Fruit fly (Drosophila melanogaster) whole organism, embryonic: ENCODE data around the gene Cand1.

Experiments
- Antp ChIP-seq: fragments of 200-800 bp; sonication (Bioruptor generic); optimal IDR thresholded peaks from 3 replicates; lab custom pipeline; 2016; ENCODE audit warnings: missing biosample characterization, missing genetic modification characterization
- CG12769 ChIP-seq: fragments of 200-800 bp; sonication (Bioruptor generic); optimal IDR thresholded peaks from 2 replicates; lab custom pipeline; 2019; ENCODE audit warnings: missing biosample characterization, mild to moderate bottlenecking, missing genetic modification characterization, moderate library complexity
- CG13624 ChIP-seq: fragments of 200-800 bp; sonication (Bioruptor generic); optimal IDR thresholded peaks from 2 replicates; lab custom pipeline; 2016; ENCODE audit warnings: missing biosample characterization, missing genetic modification characterization
- CG14710 ChIP-seq: fragments of 200-800 bp; sonication (Bioruptor generic); optimal IDR thresholded peaks from 3 replicates; lab custom pipeline; 2019; ENCODE audit warnings: missing biosample characterization, mild to moderate bottlenecking, missing genetic modification characterization, moderate library complexity
- CG18476 ChIP-seq: fragments of 200-800 bp; sonication (Bioruptor generic); optimal IDR thresholded peaks from 2 replicates; lab custom pipeline; 2016; ENCODE audit warnings: missing biosample characterization, mild to moderate bottlenecking, missing genetic modification characterization
- CG18619 ChIP-seq: fragments of 200-800 bp; sonication (Bioruptor generic); optimal IDR thresholded peaks from 3 replicates; lab custom pipeline; 2017; ENCODE audit warnings: missing biosample characterization, mild to moderate bottlenecking, missing genetic modification characterization
- CG2202 ChIP-seq: fragments of 200-800 bp; sonication (Bioruptor generic); optimal IDR thresholded peaks from 2 replicates; lab custom pipeline; 2018; ENCODE audit warnings: missing biosample characterization, mild to moderate bottlenecking, missing genetic modification characterization
- CG30020 ChIP-seq: fragments of 200-800 bp; optimal IDR thresholded peaks from 2 replicates; lab custom pipeline; 2019; ENCODE audit warnings: missing biosample characterization, mild to moderate bottlenecking, missing genetic modification characterization, moderate library complexity
- CG32767 ChIP-seq: fragments of 200-800 bp; sonication (Bioruptor generic); IDR thresholded peaks from 2 replicates; pipeline ENCODE4 v1.3.6; 2022; ENCODE audit warnings: missing biosample characterization, missing genetic modification characterization
- CG3281 ChIP-seq: fragments of 200-800 bp; sonication (Bioruptor generic); optimal IDR thresholded peaks from 3 replicates; lab custom pipeline; 2017; ENCODE audit warnings: missing biosample characterization, mild to moderate bottlenecking, missing genetic modification characterization
- CG3838 ChIP-seq: fragments of 200-800 bp; sonication (Bioruptor generic); optimal IDR thresholded peaks from 3 replicates; lab custom pipeline; 2016; ENCODE audit warnings: missing biosample characterization, missing genetic modification characterization
- CG4424 ChIP-seq: fragments of 200-800 bp; sonication (Bioruptor generic); optimal IDR thresholded peaks from 3 replicates; lab custom pipeline; 2016; ENCODE audit warnings: missing biosample characterization, missing genetic modification characterization
- CG6175 ChIP-seq: fragments of 200-800 bp; sonication (Bioruptor generic); IDR thresholded peaks from 3 replicates; pipeline ENCODE4 v1.3.6; 2022; ENCODE audit warnings: missing biosample characterization, missing genetic modification characterization
- CG6689 ChIP-seq: fragments of 200-800 bp; sonication (Bioruptor generic); IDR thresholded peaks from 2 replicates; pipeline ENCODE4 v1.3.6; 2022; ENCODE audit warnings: missing biosample characterization, missing genetic modification characterization
- CG7786 ChIP-seq: fragments of 200-800 bp; sonication (Bioruptor generic); optimal IDR thresholded peaks from 2 replicates; lab custom pipeline; 2016; ENCODE audit warnings: missing biosample characterization, missing genetic modification characterization
- CG7963 ChIP-seq: fragments of 200-800 bp; sonication (Bioruptor generic); IDR thresholded peaks from 3 replicates; pipeline ENCODE4 v1.3.6; 2022; ENCODE audit warnings: missing biosample characterization, missing genetic modification characterization; ENCODE audit not compliant: partially characterized antibody
- CG8924 ChIP-seq: fragments of 200-800 bp; optimal IDR thresholded peaks from 3 replicates; lab custom pipeline; 2019; ENCODE audit warnings: missing biosample characterization, mild to moderate bottlenecking, missing genetic modification characterization, moderate library complexity
- D19A ChIP-seq: fragments of 200-800 bp; optimal IDR thresholded peaks from 3 replicates; lab custom pipeline; 2019; ENCODE audit warnings: missing biosample characterization, mild to moderate bottlenecking, missing genetic modification characterization, moderate library complexity
- Fer1 ChIP-seq: fragments of 200-800 bp; sonication (Bioruptor generic); optimal IDR thresholded peaks from 2 replicates; lab custom pipeline; 2017; ENCODE audit warnings: missing biosample characterization, mild to moderate bottlenecking, missing genetic modification characterization
- Fer3 ChIP-seq: fragments of 200-800 bp; sonication (Bioruptor generic); optimal IDR thresholded peaks from 2 replicates; lab custom pipeline; 2018; ENCODE audit warnings: missing biosample characterization, mild to moderate bottlenecking, missing genetic modification characterization, moderate library complexity
- Gsc ChIP-seq: fragments of 200-800 bp; sonication (Bioruptor generic); IDR thresholded peaks from 2 replicates; pipeline ENCODE4 v1.3.6; 2022; ENCODE audit warnings: missing biosample characterization, missing genetic modification characterization
- Gug ChIP-seq: fragments of 200-800 bp; sonication (Bioruptor generic); IDR thresholded peaks from 4 replicates; pipeline ENCODE4 v1.3.6; 2022; ENCODE audit warnings: missing biosample characterization, missing genetic modification characterization
- HmgZ ChIP-seq: fragments of 200-800 bp; sonication (Bioruptor generic); optimal IDR thresholded peaks from 2 replicates; lab custom pipeline; 2018; ENCODE audit warnings: missing biosample characterization, mild to moderate bottlenecking, missing genetic modification characterization
- Hmr ChIP-seq: fragments of 200-800 bp; sonication (Bioruptor generic); optimal IDR thresholded peaks from 3 replicates; lab custom pipeline; 2017; ENCODE audit warnings: mild to moderate bottlenecking, missing biosample characterization, missing genetic modification reagents, missing genetic modification characterization
- Hr51 ChIP-seq, 2 experiments: fragments of 200-800 bp; sonication (Bioruptor generic); optimal IDR thresholded peaks; 2 replicates in 1 of 2; 3 replicates in 1 of 2; lab custom pipeline; 2016 to 2018; ENCODE audit warnings: missing biosample characterization in 2 of 2, missing genetic modification characterization in 2 of 2, mild to moderate bottlenecking in 1 of 2, moderate library complexity in 1 of 2
- MBD-R2 ChIP-seq: fragments of 200-800 bp; sonication (Bioruptor generic); IDR thresholded peaks from 2 replicates; pipeline ENCODE4 v1.3.6; 2022; ENCODE audit warnings: missing biosample characterization, missing genetic modification characterization
- Poxn ChIP-seq: fragments of 200-800 bp; sonication (Bioruptor generic); IDR thresholded peaks from 2 replicates; pipeline ENCODE4 v1.3.6; 2022; ENCODE audit warnings: missing biosample characterization, missing genetic modification characterization
- Rfx ChIP-seq: fragments of 200-800 bp; sonication (Bioruptor generic); IDR thresholded peaks from 2 replicates; pipeline ENCODE4 v1.3.6; 2022; ENCODE audit warnings: missing biosample characterization, missing genetic modification characterization
- Sry-δ ChIP-seq: fragments of 200-800 bp; sonication (Bioruptor generic); optimal IDR thresholded peaks from 2 replicates; lab custom pipeline; 2016; ENCODE audit warnings: missing biosample characterization, missing genetic modification characterization
- ap ChIP-seq: fragments of 200-800 bp; sonication (Bioruptor generic); IDR thresholded peaks from 2 replicates; pipeline ENCODE4 v1.3.6; 2022; ENCODE audit warnings: missing biosample characterization, missing genetic modification characterization
- ara ChIP-seq: fragments of 200-800 bp; sonication (Bioruptor generic); IDR thresholded peaks from 2 replicates; pipeline ENCODE4 v1.3.6; 2022; ENCODE audit warnings: missing biosample characterization, missing genetic modification characterization
- ash1 ChIP-seq: fragments of 200-800 bp; sonication (Bioruptor generic); optimal IDR thresholded peaks from 2 replicates; lab custom pipeline; 2018; ENCODE audit warnings: missing biosample characterization, mild to moderate bottlenecking, missing genetic modification characterization
- bcd ChIP-seq: fragments of 200-800 bp; sonication (Bioruptor generic); optimal IDR thresholded peaks from 2 replicates; lab custom pipeline; 2017; ENCODE audit warnings: missing biosample characterization, mild to moderate bottlenecking, missing genetic modification characterization
- btn ChIP-seq: fragments of 200-800 bp; sonication (Bioruptor generic); optimal IDR thresholded peaks from 2 replicates; lab custom pipeline; 2016; ENCODE audit warnings: missing biosample characterization, missing genetic modification characterization
- cas ChIP-seq: fragments of 200-800 bp; sonication (Bioruptor generic); IDR thresholded peaks from 2 replicates; pipeline ENCODE4 v1.3.6; 2022; ENCODE audit warnings: missing biosample characterization, missing genetic modification characterization
- dpn ChIP-seq, 2 experiments: fragments of 200-800 bp; sonication (Bioruptor generic); optimal IDR thresholded peaks; 3 replicates each; lab custom pipeline; 2016; ENCODE audit warnings: missing biosample characterization in 2 of 2, missing genetic modification characterization in 2 of 2
- dysf ChIP-seq: fragments of 200-800 bp; sonication (Bioruptor generic); IDR thresholded peaks from 3 replicates; pipeline ENCODE4 v1.3.6; 2022; ENCODE audit warnings: missing biosample characterization, missing genetic modification characterization
- fru ChIP-seq: fragments of >200 bp; optimal IDR thresholded peaks from 2 replicates; lab custom pipeline; 2017
- gcm2 ChIP-seq: fragments of 200-800 bp; sonication (Bioruptor generic); optimal IDR thresholded peaks from 2 replicates; lab custom pipeline; 2016; ENCODE audit warnings: missing biosample characterization, missing genetic modification characterization
- grn ChIP-seq: fragments of 200-800 bp; sonication (Bioruptor generic); optimal IDR thresholded peaks from 3 replicates; lab custom pipeline; 2017; ENCODE audit warnings: missing biosample characterization, missing genetic modification characterization
- knrl ChIP-seq: fragments of 200-800 bp; sonication (Bioruptor generic); IDR thresholded peaks from 3 replicates; pipeline ENCODE4 v1.3.6; 2022; ENCODE audit warnings: missing biosample characterization, missing genetic modification characterization; ENCODE audit not compliant: partially characterized antibody
- lbe ChIP-seq: fragments of 200-800 bp; sonication (Bioruptor generic); optimal IDR thresholded peaks from 2 replicates; lab custom pipeline; 2016; ENCODE audit warnings: missing biosample characterization, mild to moderate bottlenecking, missing genetic modification characterization
- mirr ChIP-seq: fragments of 200-800 bp; sonication (Bioruptor generic); optimal IDR thresholded peaks from 3 replicates; lab custom pipeline; 2018; ENCODE audit warnings: missing biosample characterization, mild to moderate bottlenecking, missing genetic modification characterization
- pb ChIP-seq: fragments of 200-800 bp; sonication (Bioruptor generic); optimal IDR thresholded peaks from 3 replicates; lab custom pipeline; 2016; ENCODE audit warnings: missing biosample characterization, missing genetic modification characterization
- pzg ChIP-seq: fragments of 200-800 bp; sonication (Bioruptor generic); optimal IDR thresholded peaks from 3 replicates; lab custom pipeline; 2018; ENCODE audit warnings: missing biosample characterization, mild to moderate bottlenecking, missing genetic modification characterization, moderate library complexity
- sens ChIP-seq: fragments of 200-800 bp; sonication (Bioruptor generic); peaks from one replicate; lab custom pipeline; 2016; ENCODE audit warnings: missing biosample characterization, missing genetic modification characterization
- sens-2 ChIP-seq: fragments of 200-800 bp; sonication (Bioruptor generic); IDR thresholded peaks from 2 replicates; pipeline ENCODE4 v1.3.6; 2022; ENCODE audit warnings: missing biosample characterization, missing genetic modification characterization
- slp2 ChIP-seq: fragments of 200-800 bp; sonication (Bioruptor generic); optimal IDR thresholded peaks from 2 replicates; lab custom pipeline; 2016; ENCODE audit warnings: missing biosample characterization, missing genetic modification characterization
- sob ChIP-seq: fragments of 200-800 bp; sonication (Bioruptor generic); IDR thresholded peaks from 2 replicates; pipeline ENCODE4 v1.3.6; 2022; ENCODE audit warnings: missing biosample characterization, missing genetic modification characterization
- stc ChIP-seq: fragments of 200-800 bp; sonication (Bioruptor generic); IDR thresholded peaks from 2 replicates; pipeline ENCODE4 v1.3.6; 2022; ENCODE audit warnings: missing biosample characterization, missing genetic modification characterization
- tin ChIP-seq: fragments of 200-800 bp; sonication (Bioruptor generic); optimal IDR thresholded peaks from 3 replicates; lab custom pipeline; 2016; ENCODE audit warnings: missing biosample characterization, missing genetic modification characterization
- trh ChIP-seq: fragments of 200-800 bp; sonication (Bioruptor generic); optimal IDR thresholded peaks from 2 replicates; lab custom pipeline; 2016; ENCODE audit warnings: missing biosample characterization, missing genetic modification characterization

Gene Cand1

DNA sequence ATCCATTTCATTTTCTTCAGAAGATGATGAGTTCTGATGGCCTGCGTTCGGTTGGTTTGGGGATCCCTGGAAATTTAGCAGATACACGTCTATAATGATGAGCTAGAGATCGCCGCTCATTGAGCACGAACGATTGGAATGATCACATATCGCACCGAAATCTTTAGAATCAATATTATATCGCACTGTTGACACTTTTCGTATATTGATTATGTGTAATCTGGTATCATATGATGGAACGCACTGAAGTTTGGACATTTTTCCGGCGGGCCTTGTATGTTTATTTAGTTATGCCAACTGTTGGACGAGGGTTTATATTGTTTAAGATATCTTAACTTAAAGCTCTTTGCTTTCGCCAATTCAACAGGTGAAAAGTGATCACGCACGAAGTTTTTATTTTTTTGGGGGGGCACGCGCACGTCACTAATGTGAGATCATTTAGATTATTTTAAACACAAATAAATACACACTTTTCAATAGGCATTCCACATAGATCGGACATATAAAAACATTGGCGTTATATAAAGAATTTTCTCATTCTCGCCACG, 41.4 kb downstream of the Cand1 start (continued):
- peak; percentile 40 for TF ChIP-seq grn (GFP tag; lab: Kevin White, UChicago)
- no peak for TF ChIP-seq CG30020
- TF ChIP-seq bcd, result no peak
- no peak for TF ChIP-seq Poxn (GFP tag; lab: Robert Waterston, UW)
- peak; percentile 6 to 28 for TF ChIP-seq dpn (GFP tag; optimal IDR thresholded peaks at IDR 0.05; lab: Kevin White, UChicago)
- no peak for TF ChIP-seq CG18619 (GFP tag; lab: Kevin White, UChicago)
- TF ChIP-seq ash1 (GFP tag; lab: Kevin White, UChicago), result no peak
- TF ChIP-seq ara (GFP tag; lab: Robert Waterston, UW), result no peak; the same call in 1 of the 2 replicates
- TF ChIP-seq Antp (GFP tag; lab: Kevin White, UChicago), result peak; percentile 18
- TF ChIP-seq pzg, result no peak
- no peak for TF ChIP-seq lbe (GFP tag; lab: Kevin White, UChicago)
- peak; percentile 7 for TF ChIP-seq CG14710 (tag; lab: Kevin White, UChicago)
- TF ChIP-seq CG8924, result no peak
- TF ChIP-seq Gug (GFP tag; lab: Robert Waterston, UW), result peak; percentile 17; the same call in 1 of the 4 replicates
- no peak for TF ChIP-seq MBD-R2 (GFP tag; lab: Robert Waterston, UW)
- peak; percentile 14 for TF ChIP-seq tin (GFP tag; lab: Kevin White, UChicago)
- no peak for TF ChIP-seq sens-2 (GFP tag; lab: Robert Waterston, UW)
- TF ChIP-seq sens (GFP tag; lab: Kevin White, UChicago), result peak; percentile 57
- peak; percentile 76 for TF ChIP-seq Sry-δ (GFP tag; lab: Kevin White, UChicago)
- no peak for TF ChIP-seq Hmr (GFP tag; lab: Kevin White, UChicago)
- TF ChIP-seq gcm2 (GFP tag; lab: Kevin White, UChicago), result no peak
- TF ChIP-seq CG6175, result no peak
- no peak for TF ChIP-seq CG12769 (tag; lab: Kevin White, UChicago)
- peak; percentile 21 for TF ChIP-seq CG13624
- TF ChIP-seq CG32767 (GFP tag; lab: Robert Waterston, UW), result no peak
- TF ChIP-seq Hr51 (GFP tag; optimal IDR thresholded peaks at IDR 0.05; lab: Kevin White, UChicago), result no peak
- no peak for TF ChIP-seq CG2202 (tag; lab: Kevin White, UChicago)
- TF ChIP-seq Gsc (GFP tag; lab: Robert Waterston, UW), result no peak
- peak; percentile 33; the same call in 1 of the 2 replicates for TF ChIP-seq sob (GFP tag; lab: Robert Waterston, UW)
- TF ChIP-seq CG4424 (GFP tag; lab: Kevin White, UChicago), result peak; percentile 36
- TF ChIP-seq slp2 (GFP tag; lab: Kevin White, UChicago), result peak; percentile 10
- TF ChIP-seq Fer1 (GFP tag; lab: Kevin White, UChicago), result no peak
- TF ChIP-seq dysf, result no peak
- no peak for TF ChIP-seq D19A (tag; lab: Kevin White, UChicago)
- TF ChIP-seq pb, result peak; percentile 4
- TF ChIP-seq cas, result no peak
- TF ChIP-seq fru (lab: Kevin White, UChicago), result no peak
- no peak for TF ChIP-seq stc
- 0 out of 3 replicates have a peak, but pooled peaks have one; percentile 39 for TF ChIP-seq CG7963 (GFP tag; lab: Robert Waterston, UW)
- TF ChIP-seq btn (GFP tag; lab: Kevin White, UChicago), result no peak
- no peak for TF ChIP-seq CG7786
- no peak for TF ChIP-seq CG18476 (GFP tag; lab: Kevin White, UChicago)
- no peak for TF ChIP-seq trh (GFP tag; lab: Kevin White, UChicago)
- TF ChIP-seq CG3281 (GFP tag; lab: Kevin White, UChicago), result peak; percentile 49
- TF ChIP-seq Fer3, result no peak
- TF ChIP-seq CG6689 (GFP tag; lab: Robert Waterston, UW), result no peak
- TF ChIP-seq ap, result no peak
- no peak for TF ChIP-seq HmgZ (tag; lab: Kevin White, UChicago)
- TF ChIP-seq mirr (GFP tag; lab: Kevin White, UChicago), result no peak
- TF ChIP-seq Rfx (GFP tag; lab: Robert Waterston, UW), result peak; percentile 56; the same call in 1 of the 2 replicates
- peak; percentile 86; the same call in 2 of the 3 replicates for TF ChIP-seq knrl
- TF ChIP-seq CG3838 (GFP tag; lab: Kevin White, UChicago), result no peak
